Worm (Caenorhabditis elegans) whole organism, young adult: ENCODE data around the gene mec-14.

Experiments
- B0035.1 ChIP-seq: sonication (generic microtip); optimal IDR thresholded peaks from 2 replicates; lab custom pipeline; 2016; ENCODE audit warnings: missing genetic modification characterization, mild to moderate bottlenecking, missing compliant biosample characterization, missing genotype, missing genetic modification reagents
- C06A6.2 ChIP-seq: fragments of 200-800 bp; sonication (Bioruptor generic); conservative IDR thresholded peaks from 2 replicates; pipeline ENCODE4 v1.3.6; 2022; ENCODE audit warnings: missing genetic modification characterization, missing compliant biosample characterization
- F10E7.11 ChIP-seq: sonication (generic microtip); optimal IDR thresholded peaks from 2 replicates; lab custom pipeline; 2017; ENCODE audit warnings: mild to moderate bottlenecking, missing genetic modification characterization, moderate library complexity, missing compliant biosample characterization
- F23B12.7 ChIP-seq: sonication (generic microtip); optimal IDR thresholded peaks from 2 replicates; lab custom pipeline; 2017; ENCODE audit warnings: missing genetic modification characterization, mild to moderate bottlenecking, missing compliant biosample characterization, antibody characterized with exemption, moderate library complexity; ENCODE audit not compliant: insufficient read depth
- F33H1.4 ChIP-seq: fragments of 200-800 bp; sonication (Bioruptor generic); IDR thresholded peaks from 2 replicates; pipeline ENCODE4 v1.3.6; 2022; ENCODE audit warnings: missing genetic modification reagents, missing genetic modification characterization, missing compliant biosample characterization
- F37B4.10 ChIP-seq: fragments of 200-800 bp; sonication (Bioruptor generic); IDR thresholded peaks from 2 replicates; pipeline ENCODE4 v1.3.6; 2022; ENCODE audit warnings: missing genetic modification characterization, missing compliant biosample characterization
- F52B5.7 ChIP-seq: sonication (generic microtip); optimal IDR thresholded peaks from 2 replicates; lab custom pipeline; 2016; ENCODE audit warnings: mild to moderate bottlenecking, missing genetic modification characterization, missing compliant biosample characterization
- K11D2.4 ChIP-seq: fragments of 200-800 bp; sonication (Bioruptor generic); IDR thresholded peaks from 2 replicates; pipeline ENCODE4 v1.3.6; 2022; ENCODE audit warnings: missing genetic modification reagents, missing genetic modification characterization, missing compliant biosample characterization
- K12H6.12 ChIP-seq: fragments of 200-800 bp; sonication (Bioruptor generic); optimal IDR thresholded peaks from 2 replicates; lab custom pipeline; 2018; ENCODE audit warnings: mild to moderate bottlenecking, missing genetic modification characterization, missing compliant biosample characterization
- T07F8.4 ChIP-seq: sonication (generic microtip); optimal IDR thresholded peaks from 2 replicates; lab custom pipeline; 2016; ENCODE audit warnings: mild to moderate bottlenecking, missing genetic modification characterization, moderate library complexity, missing compliant biosample characterization
- Y95B8A.8 ChIP-seq: fragments of 200-800 bp; sonication (Bioruptor generic); IDR thresholded peaks from 2 replicates; pipeline ENCODE4 v1.3.6; 2022; ENCODE audit warnings: missing genetic modification reagents, missing genetic modification characterization, missing compliant biosample characterization
- ZK185.1 ChIP-seq: sonication (generic microtip); optimal IDR thresholded peaks from 2 replicates; lab custom pipeline; 2016; ENCODE audit warnings: mild to moderate bottlenecking, missing genetic modification characterization, missing compliant biosample characterization; ENCODE audit not compliant: poor library complexity, severe bottlenecking
- ama-1 ChIP-seq, 3 experiments: fragments of 150-350 bp in 1 of 3; sonication (generic microtip) in 2 of 3; optimal IDR thresholded peaks; 2 replicates each; lab custom pipeline; 2014 to 2018; ENCODE audit warnings: missing biosample characterization in 2 of 3, missing genetic modification characterization in 2 of 3, missing genetic modification reagents in 2 of 3
- athp-1 ChIP-seq: sonication (generic microtip); optimal IDR thresholded peaks from 2 replicates; lab custom pipeline; 2017; ENCODE audit warnings: mild to moderate bottlenecking, missing genetic modification characterization, missing compliant biosample characterization
- attf-5 ChIP-seq: fragments of 200-800 bp; sonication (Bioruptor generic); optimal IDR thresholded peaks from 2 replicates; lab custom pipeline; 2018; ENCODE audit warnings: mild to moderate bottlenecking, missing genetic modification characterization, missing compliant biosample characterization
- bed-2 ChIP-seq: fragments of 200-800 bp; sonication (Bioruptor generic); IDR thresholded peaks from 2 replicates; pipeline ENCODE4 v1.3.6; 2022; ENCODE audit warnings: missing genetic modification reagents, missing genetic modification characterization, missing compliant biosample characterization
- ceh-100 ChIP-seq: fragments of 200-800 bp; sonication (Bioruptor generic); IDR thresholded peaks from 2 replicates; pipeline ENCODE4 v1.3.6; 2022; ENCODE audit warnings: missing genetic modification reagents, missing genetic modification characterization, missing compliant biosample characterization
- ceh-58 ChIP-seq: fragments of 200-800 bp; sonication (Bioruptor generic); IDR thresholded peaks from 2 replicates; pipeline ENCODE4 v1.3.6; 2022; ENCODE audit warnings: missing genetic modification characterization, missing compliant biosample characterization
- egl-44 ChIP-seq: fragments of 200-800 bp; sonication (Bioruptor generic); IDR thresholded peaks from 2 replicates; pipeline ENCODE4 v1.3.6; 2022; ENCODE audit warnings: missing genetic modification reagents, missing genetic modification characterization, missing compliant biosample characterization
- ekl-4 ChIP-seq: fragments of 200-800 bp; sonication (Bioruptor generic); IDR thresholded peaks from 2 replicates; pipeline ENCODE4 v1.3.6; 2022; ENCODE audit warnings: missing genetic modification reagents, missing genetic modification characterization, missing compliant biosample characterization
- him-1 ChIP-seq: sonication (generic microtip); optimal IDR thresholded peaks from 2 replicates; lab custom pipeline; 2016; ENCODE audit warnings: missing genotype, missing genetic modification reagents, missing genetic modification characterization, missing compliant biosample characterization
- hlh-12 ChIP-seq: sonication (generic microtip); optimal IDR thresholded peaks from 2 replicates; lab custom pipeline; 2016; ENCODE audit warnings: missing genetic modification characterization, missing compliant biosample characterization
- let-526 ChIP-seq: fragments of 200-800 bp; sonication (Bioruptor generic); IDR thresholded peaks from 2 replicates; pipeline ENCODE4 v1.3.6; 2022; ENCODE audit warnings: missing genetic modification reagents, missing genetic modification characterization, missing compliant biosample characterization
- let-607 ChIP-seq, 2 experiments: fragments of 200-800 bp in 1 of 2; sonication (Bioruptor generic) in 1 of 2; sonication (generic microtip) in 1 of 2; optimal IDR thresholded peaks; 2 replicates each; lab custom pipeline; 2016 to 2018; ENCODE audit warnings: mild to moderate bottlenecking in 2 of 2, missing compliant biosample characterization in 2 of 2, missing genetic modification characterization in 2 of 2, moderate library complexity in 2 of 2, missing genotype in 1 of 2
- lin-35 ChIP-seq, 3 experiments: fragments of 150-350 bp in 2 of 3; sonication (generic microtip) in 1 of 3; optimal IDR thresholded peaks; 2 replicates each; lab custom pipeline; 2014 to 2018; ENCODE audit warnings: missing biosample characterization in 3 of 3, missing genetic modification characterization in 3 of 3, missing genetic modification reagents in 3 of 3
- lin-40 ChIP-seq: sonication (generic microtip); optimal IDR thresholded peaks from 2 replicates; lab custom pipeline; 2016; ENCODE audit warnings: missing genetic modification characterization, mild to moderate bottlenecking, missing compliant biosample characterization, missing genotype, missing genetic modification reagents
- lin-54 ChIP-seq: fragments of 200-800 bp; sonication (Bioruptor generic); optimal IDR thresholded peaks from 2 replicates; lab custom pipeline; 2018; ENCODE audit warnings: mild to moderate bottlenecking, missing genetic modification characterization, missing compliant biosample characterization
- lsl-1 ChIP-seq: fragments of 200-800 bp; sonication (Bioruptor generic); optimal IDR thresholded peaks from 2 replicates; lab custom pipeline; 2018; ENCODE audit warnings: mild to moderate bottlenecking, missing genetic modification characterization, moderate library complexity, missing compliant biosample characterization
- lsy-27 ChIP-seq: sonication (generic microtip); optimal IDR thresholded peaks from 2 replicates; lab custom pipeline; 2017; ENCODE audit warnings: missing genetic modification characterization, mild to moderate bottlenecking, missing compliant biosample characterization, antibody characterized with exemption, missing genotype, borderline replicate concordance; ENCODE audit not compliant: insufficient read depth
- madf-10 ChIP-seq: sonication (generic microtip); optimal IDR thresholded peaks from 2 replicates; lab custom pipeline; 2016; ENCODE audit warnings: mild to moderate bottlenecking, missing genetic modification characterization, missing compliant biosample characterization
- madf-3 ChIP-seq: fragments of 200-800 bp; sonication (Bioruptor generic); IDR thresholded peaks from 2 replicates; pipeline ENCODE4 v1.3.6; 2022; ENCODE audit warnings: missing genetic modification reagents, missing genetic modification characterization, missing compliant biosample characterization
- madf-6 ChIP-seq: fragments of 200-800 bp; sonication (Bioruptor generic); IDR thresholded peaks from 2 replicates; pipeline ENCODE4 v1.3.6; 2022; ENCODE audit warnings: missing genetic modification reagents, missing genetic modification characterization, missing compliant biosample characterization
- madf-8 ChIP-seq: fragments of 200-800 bp; sonication (Bioruptor generic); conservative IDR thresholded peaks from 2 replicates; pipeline ENCODE4 v1.3.6; 2022; ENCODE audit warnings: missing genetic modification reagents, missing genetic modification characterization, missing compliant biosample characterization
- mcd-1 ChIP-seq: fragments of 200-800 bp; sonication (Bioruptor generic); IDR thresholded peaks from 2 replicates; pipeline ENCODE4 v1.3.6; 2022; ENCODE audit warnings: missing genetic modification reagents, missing genetic modification characterization, missing compliant biosample characterization
- mel-28 ChIP-seq: sonication (generic microtip); optimal IDR thresholded peaks from 2 replicates; lab custom pipeline; 2016; ENCODE audit warnings: borderline replicate concordance, mild to moderate bottlenecking, missing genetic modification characterization, missing compliant biosample characterization
- mes-4 ChIP-seq: sonication (generic microtip); optimal IDR thresholded peaks from 2 replicates; lab custom pipeline; 2016; ENCODE audit warnings: missing genotype, missing genetic modification characterization, missing compliant biosample characterization
- pha-4 ChIP-seq: fragments of 150-350 bp; sonication (generic microtip); optimal IDR thresholded peaks from 2 replicates; lab custom pipeline; 2014; ENCODE audit warnings: missing biosample characterization, missing genetic modification reagents, missing genetic modification characterization
- rcor-1 ChIP-seq: fragments of 200-800 bp; sonication (Bioruptor generic); IDR thresholded peaks from 2 replicates; pipeline ENCODE4 v1.3.6; 2022; ENCODE audit warnings: missing genetic modification reagents, missing genetic modification characterization, missing compliant biosample characterization
- snpc-1.3 ChIP-seq: sonication (generic microtip); optimal IDR thresholded peaks from 2 replicates; lab custom pipeline; 2017; ENCODE audit warnings: missing genetic modification characterization, mild to moderate bottlenecking, missing compliant biosample characterization, antibody characterized with exemption, moderate library complexity, missing genotype, missing genetic modification reagents; ENCODE audit not compliant: insufficient read depth
- somi-1 ChIP-seq: fragments of 200-800 bp; sonication (Bioruptor generic); optimal IDR thresholded peaks from 2 replicates; lab custom pipeline; 2018; ENCODE audit warnings: mild to moderate bottlenecking, missing genetic modification characterization, missing compliant biosample characterization
- tbp1 ChIP-seq: fragments of 200-800 bp; sonication (Bioruptor generic); optimal IDR thresholded peaks from 2 replicates; lab custom pipeline; 2018; ENCODE audit warnings: mild to moderate bottlenecking, missing genetic modification characterization, missing compliant biosample characterization
- tbx-9 ChIP-seq: sonication (generic microtip); optimal IDR thresholded peaks from 2 replicates; lab custom pipeline; 2016; ENCODE audit warnings: borderline replicate concordance, missing genetic modification characterization, inconsistent platforms, missing compliant biosample characterization
- zim-3 ChIP-seq: sonication (generic microtip); optimal IDR thresholded peaks from 2 replicates; lab custom pipeline; 2017; ENCODE audit warnings: mild to moderate bottlenecking, missing genetic modification characterization, moderate library complexity, missing compliant biosample characterization
- ztf-18 ChIP-seq: sonication (generic microtip); optimal IDR thresholded peaks from 2 replicates; lab custom pipeline; 2016; ENCODE audit warnings: missing genotype, mild to moderate bottlenecking, missing genetic modification characterization, missing compliant biosample characterization
- ztf-28 ChIP-seq: fragments of 200-800 bp; sonication (Bioruptor generic); IDR thresholded peaks from 2 replicates; pipeline ENCODE4 v1.3.6; 2022; ENCODE audit warnings: missing genetic modification reagents, missing genetic modification characterization, missing compliant biosample characterization
- ztf-6 ChIP-seq: fragments of 200-800 bp; sonication (Bioruptor generic); IDR thresholded peaks from 2 replicates; pipeline ENCODE4 v1.3.6; 2022; ENCODE audit warnings: missing genetic modification reagents, missing genetic modification characterization, missing compliant biosample characterization

The mec-14 gene

ce11 chrIII:7207903-7208497, 15.2 kb upstream of the mec-14 start, which contains the start of gene rpl-6 (continued):
- TF ChIP-seq ceh-100 (GFP tag; lab: Robert Waterston, UW) (peak; percentile 29; the same call in 1 of the 2 replicates), madf-10 (tag; lab: Kevin White, UChicago) (peak; percentile 4), K11D2.4 (GFP tag; lab: Robert Waterston, UW) (peak; percentile 65; the same call in 1 of the 2 replicates), madf-8 (peak; percentile 54), tbx-9 (tag; lab: Kevin White, UChicago) (no peak), let-526 (GFP tag; lab: Robert Waterston, UW) (no peak), let-607 (tag; optimal IDR thresholded peaks at IDR 0.05; lab: Kevin White, UChicago) (peak in 1 of 2 experiments; percentile 42), rcor-1 (GFP tag; lab: Robert Waterston, UW) (peak; percentile 73), hlh-12 (tag; lab: Kevin White, UChicago) (no peak), F37B4.10 (GFP tag; lab: Robert Waterston, UW) (no peak), F33H1.4 (GFP tag; lab: Robert Waterston, UW) (peak; percentile 98), Y95B8A.8 (GFP tag; lab: Robert Waterston, UW) (0 out of 2 replicates have a peak, but pooled peaks have one; percentile 19), ztf-28 (GFP tag; lab: Robert Waterston, UW) (0 out of 2 replicates have a peak, but pooled peaks have one; percentile 62), tbp1 (GFP tag; lab: Kevin White, UChicago) (peak; percentile 57), ztf-6 (GFP tag; lab: Robert Waterston, UW) (no peak), ZK185.1 (peak; percentile 65), lsl-1 (peak; percentile 91), zim-3 (tag; lab: Kevin White, UChicago) (no peak), F10E7.11 (tag; lab: Kevin White, UChicago) (no peak), ztf-18 (tag; lab: Kevin White, UChicago) (peak; percentile 47), attf-5 (GFP tag; lab: Kevin White, UChicago) (peak; percentile 64), somi-1 (no peak), him-1 (tag; lab: Kevin White, UChicago) (no peak), bed-2 (no peak), mes-4 (no peak), ekl-4 (GFP tag; lab: Robert Waterston, UW) (peak; percentile 86), mcd-1 (GFP tag; lab: Robert Waterston, UW) (peak; percentile 81), T07F8.4 (tag; lab: Kevin White, UChicago) (no peak), F23B12.7 (tag; lab: Kevin White, UChicago) (peak; percentile 79), madf-3 (GFP tag; lab: Robert Waterston, UW) (peak; percentile 84), pha-4 (peak; percentile 80), lin-40 (tag; lab: Kevin White, UChicago) (peak; percentile 68), lin-35 (GFP tag; optimal IDR thresholded peaks at IDR 0.05; lab: Kevin White, UChicago) (peak in 1 of 3 experiments; percentile 86), K12H6.12 (tag; lab: Kevin White, UChicago) (peak; percentile 8), egl-44 (no peak), ama-1 (optimal IDR thresholded peaks at IDR 0.05; lab: Kevin White, UChicago) (peak; percentile 2), ama-1 (GFP tag; optimal IDR thresholded peaks at IDR 0.05; lab: Kevin White, UChicago) (peak in 1 of 2 experiments; percentile 29), athp-1 (tag; lab: Kevin White, UChicago) (no peak), B0035.1 (tag; lab: Kevin White, UChicago) (no peak), madf-6 (GFP tag; lab: Robert Waterston, UW) (peak; percentile 83), F52B5.7 (tag; lab: Kevin White, UChicago) (no peak), C06A6.2 (no peak; the same call in 1 of the 2 replicates), lin-54 (GFP tag; lab: Kevin White, UChicago) (peak; percentile 80), mel-28 (tag; lab: Kevin White, UChicago) (no peak), ceh-58 (GFP tag; lab: Robert Waterston, UW) (no peak), lsy-27 (tag; lab: Kevin White, UChicago) (peak; percentile 16), snpc-1.3 (tag; lab: Kevin White, UChicago) (peak; percentile 76)
